Fruit fly (Drosophila melanogaster) whole organism, embryonic: ENCODE data around the gene CG8191.
A peak's percentile ranks its signal among the peaks of the same experiment; 100 is the strongest.

ENCODE experiments used
- CG1602 ChIP-seq: fragments of 200-800 bp; sonication (Bioruptor generic); optimal IDR thresholded peaks from 3 replicates; lab custom pipeline; 2016; ENCODE audit warnings: missing biosample characterization, missing genetic modification characterization
- CG3995 ChIP-seq: fragments of 200-800 bp; sonication (Bioruptor generic); optimal IDR thresholded peaks from 3 replicates; lab custom pipeline; 2016; ENCODE audit warnings: missing biosample characterization, missing genetic modification characterization
- CG4404 ChIP-seq: fragments of 200-800 bp; sonication (Bioruptor generic); IDR thresholded peaks from 2 replicates; pipeline ENCODE4 v1.3.6; 2022; ENCODE audit warnings: missing biosample characterization, missing genetic modification characterization
- Optix ChIP-seq: fragments of 200-800 bp; sonication (Bioruptor generic); IDR thresholded peaks from 3 replicates; pipeline ENCODE4 v1.3.6; 2022; ENCODE audit warnings: missing biosample characterization, missing genetic modification characterization
- Side ChIP-seq: fragments of 200-800 bp; sonication (Bioruptor generic); optimal IDR thresholded peaks from 2 replicates; lab custom pipeline; 2016; ENCODE audit warnings: missing biosample characterization, missing genetic modification characterization
- esg ChIP-seq: fragments of 200-800 bp; sonication (Bioruptor generic); conservative IDR thresholded peaks from 2 replicates; pipeline ENCODE4 v1.3.6; 2022; ENCODE audit warnings: missing biosample characterization, missing genetic modification characterization
- knrl ChIP-seq: fragments of 200-800 bp; sonication (Bioruptor generic); IDR thresholded peaks from 3 replicates; pipeline ENCODE4 v1.3.6; 2022; ENCODE audit warnings: missing biosample characterization, missing genetic modification characterization; ENCODE audit not compliant: partially characterized antibody
- lola ChIP-seq, 3 experiments: fragments of >200 bp in 2 of 3; fragments of 200-800 bp in 1 of 3; sonication (Bioruptor generic) in 1 of 3; optimal IDR thresholded peaks; 2 replicates each; lab custom pipeline; 2017 to 2019; ENCODE audit warnings: missing biosample characterization in 3 of 3, missing genetic modification characterization in 3 of 3, mild to moderate bottlenecking in 1 of 3, moderate library complexity in 1 of 3
- tna ChIP-seq: fragments of 200-800 bp; sonication (Bioruptor generic); IDR thresholded peaks from 2 replicates; pipeline ENCODE4 v1.3.6; 2022; ENCODE audit warnings: missing biosample characterization, missing genetic modification characterization; ENCODE audit not compliant: partially characterized antibody
- zfh2 ChIP-seq: fragments of 200-800 bp; sonication (Bioruptor generic); optimal IDR thresholded peaks from 2 replicates; lab custom pipeline; 2016; ENCODE audit warnings: missing biosample characterization, missing genetic modification characterization

DNA sequence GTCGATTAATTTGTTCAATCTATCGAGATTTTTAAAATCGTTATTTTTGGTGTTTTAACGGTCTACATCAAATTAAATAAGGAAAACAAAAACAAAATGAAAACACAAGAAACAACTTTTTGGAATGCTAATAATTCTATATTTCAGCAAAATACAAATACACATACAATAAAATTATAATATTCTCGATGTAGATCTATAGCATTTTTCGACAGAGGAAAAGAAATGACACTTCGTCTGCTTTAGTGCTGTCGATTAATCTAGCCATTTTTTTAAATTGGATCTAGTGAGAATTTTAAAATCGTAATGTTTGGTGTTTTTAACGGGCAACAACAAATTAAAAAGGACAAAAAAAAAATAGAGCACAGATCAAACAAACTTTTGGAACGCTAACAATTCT, 5.1 kb downstream of the CG8191 start, which contains the start of gene Arp6:
- TF ChIP-seq esg, result no peak
- no peak for TF ChIP-seq lola (GFP tag; optimal IDR thresholded peaks at IDR 0.05; lab: Kevin White, UChicago)
- TF ChIP-seq zfh2 (GFP tag; lab: Kevin White, UChicago), result no peak
- no peak for TF ChIP-seq knrl
- no peak for TF ChIP-seq Side (GFP tag; lab: Kevin White, UChicago)
- no peak for TF ChIP-seq Optix (GFP tag; lab: Robert Waterston, UW)
- TF ChIP-seq CG1602 (GFP tag; lab: Kevin White, UChicago), result no peak
- no peak for TF ChIP-seq tna (GFP tag; lab: Robert Waterston, UW)
- peak; percentile 65 for TF ChIP-seq CG3995 (GFP tag; lab: Kevin White, UChicago)
- TF ChIP-seq CG4404 (GFP tag; lab: Robert Waterston, UW), result no peak
